Worm (Caenorhabditis elegans) whole organism, L2 larva: ENCODE measurements around the gene grsp-4.

Experiments
- unc-39 ChIP-seq: fragments of 150-350 bp; optimal IDR thresholded peaks from 2 replicates; lab custom pipeline; 2014; ENCODE audit warnings: missing biosample characterization, missing genetic modification characterization

Gene grsp-4

ce11 chrV:7675904-7676303, 51.2 kb downstream of the grsp-4 start, which contains the start of gene C12D5.3:
TSS of gene C12D5.3 (plus strand) at chrV:7676204.
- TF ChIP-seq unc-39 (tag; lab: Kevin White, UChicago), result no peak
